Worm (Caenorhabditis elegans) whole organism, L2 larva: ENCODE data around the gene mct-4.

ENCODE experiments used
- Y55F3AM.14 ChIP-seq: fragments of 200-800 bp; sonication (Bioruptor generic); optimal IDR thresholded peaks from 2 replicates; lab custom pipeline; 2018; ENCODE audit warnings: mild to moderate bottlenecking, missing genetic modification characterization, missing compliant biosample characterization
- alr-1 ChIP-seq: fragments of 150-350 bp; optimal IDR thresholded peaks from 2 replicates; lab custom pipeline; 2014; ENCODE audit warnings: missing biosample characterization, missing genetic modification characterization
- ama-1 ChIP-seq: fragments of 150-350 bp; optimal IDR thresholded peaks from 2 replicates; lab custom pipeline; 2018; ENCODE audit warnings: inconsistent platforms
- egl-27 ChIP-seq: sonication (generic microtip); optimal IDR thresholded peaks from 3 replicates; lab custom pipeline; 2017; ENCODE audit warnings: missing biosample characterization, missing genetic modification reagents, missing genetic modification characterization
- lin-13 ChIP-seq: fragments of 150-350 bp; optimal IDR thresholded peaks from 2 replicates; lab custom pipeline; 2014; ENCODE audit warnings: missing biosample characterization, missing genetic modification reagents, missing genetic modification characterization
- nhr-237 ChIP-seq: fragments of 150-350 bp; optimal IDR thresholded peaks from 2 replicates; lab custom pipeline; 2014; ENCODE audit warnings: missing biosample characterization, missing genetic modification characterization
- zag-1 ChIP-seq: fragments of 150-350 bp; optimal IDR thresholded peaks from 2 replicates; lab custom pipeline; 2014; ENCODE audit warnings: missing biosample characterization, missing genetic modification characterization

ce11 chrX:4879998-4880397 is 49.6 kb downstream of the mct-4 start:
- no peak for TF ChIP-seq egl-27 (tag; lab: Kevin White, UChicago)
- TF ChIP-seq Y55F3AM.14 (GFP tag; lab: Kevin White, UChicago), result no peak
- no peak for TF ChIP-seq ama-1 (lab: Kevin White, UChicago)
- no peak for TF ChIP-seq lin-13
- no peak for TF ChIP-seq alr-1 (tag; lab: Kevin White, UChicago)
- no peak for TF ChIP-seq nhr-237 (tag; lab: Kevin White, UChicago)
- TF ChIP-seq zag-1, result no peak
